Fruit fly (Drosophila melanogaster) whole organism, embryonic: ENCODE data around the gene Atg13.

Experiments used
- Aef1 ChIP-seq: fragments of 200-800 bp; sonication (Bioruptor generic); IDR thresholded peaks from 3 replicates; pipeline ENCODE4 v1.3.6; 2022; ENCODE audit warnings: missing biosample characterization, missing genetic modification characterization
- CG12391 ChIP-seq: fragments of 200-800 bp; sonication (Bioruptor generic); optimal IDR thresholded peaks from 3 replicates; lab custom pipeline; 2018; ENCODE audit warnings: missing biosample characterization, mild to moderate bottlenecking, missing genetic modification characterization, moderate library complexity
- CG12744 ChIP-seq: fragments of 200-800 bp; sonication (Bioruptor generic); optimal IDR thresholded peaks from 2 replicates; lab custom pipeline; 2016; ENCODE audit warnings: missing biosample characterization, missing genetic modification characterization
- CG13424 ChIP-seq: fragments of 200-800 bp; sonication (Bioruptor generic); optimal IDR thresholded peaks from 2 replicates; lab custom pipeline; 2019; ENCODE audit warnings: missing biosample characterization, mild to moderate bottlenecking, missing genetic modification characterization, moderate library complexity
- CG18011 ChIP-seq: fragments of 200-800 bp; sonication (Bioruptor generic); optimal IDR thresholded peaks from 2 replicates; lab custom pipeline; 2017; ENCODE audit warnings: missing biosample characterization, missing genetic modification characterization, mild to moderate bottlenecking, moderate library complexity, missing genotype
- CG18619 ChIP-seq: fragments of 200-800 bp; sonication (Bioruptor generic); optimal IDR thresholded peaks from 3 replicates; lab custom pipeline; 2017; ENCODE audit warnings: missing biosample characterization, mild to moderate bottlenecking, missing genetic modification characterization
- CG2678 ChIP-seq: fragments of 200-800 bp; sonication (Bioruptor generic); optimal IDR thresholded peaks from 3 replicates; lab custom pipeline; 2019; ENCODE audit warnings: missing biosample characterization, mild to moderate bottlenecking, missing genetic modification characterization, moderate library complexity
- CG30403 ChIP-seq: fragments of 200-800 bp; sonication (Bioruptor generic); optimal IDR thresholded peaks from 3 replicates; lab custom pipeline; 2016; ENCODE audit warnings: missing biosample characterization, missing genetic modification characterization
- CG34224 ChIP-seq: fragments of 200-800 bp; sonication (Bioruptor generic); IDR thresholded peaks from 3 replicates; pipeline ENCODE4 v1.3.6; 2022; ENCODE audit warnings: missing biosample characterization, missing genetic modification characterization; ENCODE audit not compliant: partially characterized antibody
- CG3847 ChIP-seq: fragments of 200-800 bp; sonication (Bioruptor generic); IDR thresholded peaks from 2 replicates; pipeline ENCODE4 v1.3.6; 2022; ENCODE audit warnings: missing biosample characterization, missing genetic modification characterization
- CG4328 ChIP-seq: fragments of 200-800 bp; sonication (Bioruptor generic); optimal IDR thresholded peaks from 3 replicates; lab custom pipeline; 2017; ENCODE audit warnings: missing biosample characterization, missing genetic modification reagents, missing genetic modification characterization
- CG5953 ChIP-seq: fragments of 200-800 bp; sonication (Bioruptor generic); IDR thresholded peaks from 2 replicates; pipeline ENCODE4 v1.3.6; 2022; ENCODE audit warnings: missing biosample characterization, missing genetic modification characterization
- CG7745 ChIP-seq: fragments of 200-800 bp; sonication (Bioruptor generic); optimal IDR thresholded peaks from 2 replicates; lab custom pipeline; 2018; ENCODE audit warnings: missing biosample characterization, mild to moderate bottlenecking, missing genetic modification characterization, moderate library complexity
- CG7786 ChIP-seq: fragments of 200-800 bp; sonication (Bioruptor generic); optimal IDR thresholded peaks from 2 replicates; lab custom pipeline; 2016; ENCODE audit warnings: missing biosample characterization, missing genetic modification characterization
- CG7928 ChIP-seq: fragments of 200-800 bp; sonication (Bioruptor generic); optimal IDR thresholded peaks from 2 replicates; lab custom pipeline; 2017; ENCODE audit warnings: missing biosample characterization, mild to moderate bottlenecking, missing genetic modification characterization
- CG8765 ChIP-seq: fragments of 200-800 bp; sonication (Bioruptor generic); IDR thresholded peaks from 2 replicates; pipeline ENCODE4 v1.3.6; 2022; ENCODE audit warnings: missing biosample characterization, missing genetic modification characterization
- CG9817 ChIP-seq: fragments of 200-800 bp; sonication (Bioruptor generic); optimal IDR thresholded peaks from 2 replicates; lab custom pipeline; 2018; ENCODE audit warnings: missing biosample characterization, mild to moderate bottlenecking, missing genetic modification characterization, moderate library complexity
- CG9932 ChIP-seq: fragments of 200-800 bp; sonication (Bioruptor generic); IDR thresholded peaks from 2 replicates; pipeline ENCODE4 v1.3.6; 2022; ENCODE audit warnings: missing biosample characterization, missing genetic modification characterization
- CrebB ChIP-seq: fragments of 200-800 bp; sonication (Bioruptor generic); optimal IDR thresholded peaks from 3 replicates; lab custom pipeline; 2018; ENCODE audit warnings: missing biosample characterization, mild to moderate bottlenecking, missing genetic modification characterization
- Dad ChIP-seq: fragments of 200-800 bp; sonication (Bioruptor generic); optimal IDR thresholded peaks from 3 replicates; lab custom pipeline; 2016; ENCODE audit warnings: missing biosample characterization, missing genetic modification characterization
- Doc2 ChIP-seq: fragments of 200-800 bp; sonication (Bioruptor generic); IDR thresholded peaks from 2 replicates; pipeline ENCODE4 v1.3.6; 2022; ENCODE audit warnings: missing biosample characterization, missing genetic modification characterization
- Gsc ChIP-seq: fragments of 200-800 bp; sonication (Bioruptor generic); IDR thresholded peaks from 2 replicates; pipeline ENCODE4 v1.3.6; 2022; ENCODE audit warnings: missing biosample characterization, missing genetic modification characterization
- HLH54F ChIP-seq: fragments of 200-800 bp; sonication (Bioruptor generic); optimal IDR thresholded peaks from 3 replicates; lab custom pipeline; 2016; ENCODE audit warnings: missing biosample characterization, missing genetic modification characterization
- HmgZ ChIP-seq: fragments of 200-800 bp; sonication (Bioruptor generic); optimal IDR thresholded peaks from 2 replicates; lab custom pipeline; 2018; ENCODE audit warnings: missing biosample characterization, mild to moderate bottlenecking, missing genetic modification characterization
- Hr3 ChIP-seq: fragments of 200-800 bp; sonication (Bioruptor generic); optimal IDR thresholded peaks from 3 replicates; lab custom pipeline; 2016; ENCODE audit warnings: missing biosample characterization, missing genetic modification characterization
- Lhr ChIP-seq: fragments of 200-800 bp; sonication (Bioruptor generic); optimal IDR thresholded peaks from 3 replicates; lab custom pipeline; 2017; ENCODE audit warnings: mild to moderate bottlenecking, missing biosample characterization, missing genetic modification reagents, missing genetic modification characterization
- MESR4 ChIP-seq: fragments of 200-800 bp; sonication (Bioruptor generic); optimal IDR thresholded peaks from 2 replicates; lab custom pipeline; 2018; ENCODE audit warnings: missing biosample characterization, mild to moderate bottlenecking, missing genetic modification characterization, moderate library complexity
- Opbp ChIP-seq: fragments of 200-800 bp; sonication (Bioruptor generic); IDR thresholded peaks from 3 replicates; pipeline ENCODE4 v1.3.6; 2022; ENCODE audit warnings: missing biosample characterization, missing genetic modification characterization; ENCODE audit not compliant: partially characterized antibody
- Scr ChIP-seq: fragments of 200-800 bp; sonication (Bioruptor generic); IDR thresholded peaks from 2 replicates; pipeline ENCODE4 v1.3.6; 2022; ENCODE audit warnings: missing biosample characterization, missing genetic modification characterization; ENCODE audit not compliant: partially characterized antibody
- Spps ChIP-seq: fragments of 200-800 bp; sonication (Bioruptor generic); optimal IDR thresholded peaks from 2 replicates; lab custom pipeline; 2018; ENCODE audit warnings: missing biosample characterization, mild to moderate bottlenecking, missing genetic modification characterization
- Trl ChIP-seq, 3 experiments: fragments of >200 bp in 2 of 3; fragments of 200-800 bp in 1 of 3; sonication (Bioruptor generic) in 1 of 3; optimal IDR thresholded peaks; 2 replicates in 1 of 3; 3 replicates in 2 of 3; lab custom pipeline; 2016 to 2017; ENCODE audit warnings: missing biosample characterization in 1 of 3, missing genetic modification characterization in 1 of 3
- YL-1 ChIP-seq: fragments of 200-800 bp; sonication (Bioruptor generic); optimal IDR thresholded peaks from 3 replicates; lab custom pipeline; 2017; ENCODE audit warnings: missing biosample characterization, mild to moderate bottlenecking, missing genetic modification characterization
- aop ChIP-seq: fragments of 200-800 bp; sonication (Bioruptor generic); IDR thresholded peaks from 2 replicates; pipeline ENCODE4 v1.3.6; 2022; ENCODE audit warnings: missing biosample characterization, missing genetic modification characterization
- az2 ChIP-seq: fragments of 200-800 bp; sonication (Bioruptor generic); optimal IDR thresholded peaks from 3 replicates; lab custom pipeline; 2016; ENCODE audit warnings: missing biosample characterization, missing genetic modification characterization
- bab2 ChIP-seq: fragments of 200-800 bp; sonication (Bioruptor generic); optimal IDR thresholded peaks from 2 replicates; lab custom pipeline; 2016; ENCODE audit warnings: missing biosample characterization, missing genetic modification characterization
- bcd ChIP-seq: fragments of 200-800 bp; sonication (Bioruptor generic); optimal IDR thresholded peaks from 2 replicates; lab custom pipeline; 2017; ENCODE audit warnings: missing biosample characterization, mild to moderate bottlenecking, missing genetic modification characterization
- bsh ChIP-seq, 2 experiments: fragments of 200-800 bp; sonication (Bioruptor generic); optimal IDR thresholded peaks; 2 replicates each; lab custom pipeline; 2017 to 2018; ENCODE audit warnings: mild to moderate bottlenecking in 2 of 2, missing biosample characterization in 2 of 2, missing genetic modification characterization in 2 of 2, moderate library complexity in 1 of 2
- dan ChIP-seq: fragments of 200-800 bp; sonication (Bioruptor generic); IDR thresholded peaks from 2 replicates; pipeline ENCODE4 v1.3.6; 2022; ENCODE audit warnings: missing biosample characterization, missing genetic modification characterization
- ems ChIP-seq: fragments of 200-800 bp; sonication (Bioruptor generic); optimal IDR thresholded peaks from 3 replicates; lab custom pipeline; 2016; ENCODE audit warnings: missing biosample characterization, missing genetic modification characterization
- eve ChIP-seq, 2 experiments: fragments of >200 bp; optimal IDR thresholded peaks; 2 replicates each; lab custom pipeline; 2017; ENCODE audit warnings: missing biosample characterization in 2 of 2, missing genetic modification characterization in 2 of 2
- fru ChIP-seq: fragments of >200 bp; optimal IDR thresholded peaks from 2 replicates; lab custom pipeline; 2017
- her ChIP-seq: fragments of 200-800 bp; sonication (Bioruptor generic); optimal IDR thresholded peaks from 2 replicates; lab custom pipeline; 2016; ENCODE audit warnings: missing biosample characterization, missing genetic modification characterization
- ken ChIP-seq: fragments of 200-800 bp; sonication (Bioruptor generic); IDR thresholded peaks from 3 replicates; pipeline ENCODE4 v1.3.6; 2022; ENCODE audit warnings: missing biosample characterization, missing genetic modification characterization
- row ChIP-seq: fragments of 200-800 bp; sonication (Bioruptor generic); IDR thresholded peaks from 3 replicates; pipeline ENCODE4 v1.3.6; 2022; ENCODE audit warnings: missing biosample characterization, missing genetic modification characterization
- sens ChIP-seq: fragments of 200-800 bp; sonication (Bioruptor generic); peaks from one replicate; lab custom pipeline; 2016; ENCODE audit warnings: missing biosample characterization, missing genetic modification characterization
- so ChIP-seq: fragments of 200-800 bp; sonication (Bioruptor generic); IDR thresholded peaks from 3 replicates; pipeline ENCODE4 v1.3.6; 2022; ENCODE audit warnings: missing biosample characterization, missing genetic modification characterization
- trem ChIP-seq: fragments of 200-800 bp; optimal IDR thresholded peaks from 3 replicates; lab custom pipeline; 2019; ENCODE audit warnings: missing biosample characterization, mild to moderate bottlenecking, missing genetic modification characterization, moderate library complexity
- unc-4 ChIP-seq: fragments of 200-800 bp; sonication (Bioruptor generic); IDR thresholded peaks from 2 replicates; pipeline ENCODE4 v1.3.6; 2022; ENCODE audit warnings: missing biosample characterization, missing genetic modification characterization; ENCODE audit not compliant: partially characterized antibody
- zfh1 ChIP-seq: fragments of 200-800 bp; sonication (Bioruptor generic); IDR thresholded peaks from 3 replicates; pipeline ENCODE4 v1.3.6; 2022; ENCODE audit warnings: missing biosample characterization, missing genetic modification characterization
- zfh2 ChIP-seq: fragments of 200-800 bp; sonication (Bioruptor generic); optimal IDR thresholded peaks from 2 replicates; lab custom pipeline; 2016; ENCODE audit warnings: missing biosample characterization, missing genetic modification characterization

Gene Atg13

dm6 chr3R:8305110-8305509 is 44.5 kb upstream of the Atg13 start, which contains the start of gene Sgt1 (continued):
- TF ChIP-seq Spps (tag; lab: Kevin White, UChicago) (no peak), Trl (optimal IDR thresholded peaks at IDR 0.05; lab: Kevin White, UChicago) (no peak), Trl (GFP tag; optimal IDR thresholded peaks at IDR 0.05; lab: Kevin White, UChicago) (peak; percentile 63), bsh (GFP tag; optimal IDR thresholded peaks at IDR 0.05; lab: Kevin White, UChicago) (peak in 1 of 2 experiments; percentile 12), CG7745 (tag; lab: Kevin White, UChicago) (peak; percentile 29), ems (peak; percentile 24), eve (GFP tag; optimal IDR thresholded peaks at IDR 0.05; lab: Kevin White, UChicago) (no peak), Doc2 (no peak), CG12391 (tag; lab: Kevin White, UChicago) (peak; percentile 46), CG3847 (peak; percentile 80), dan (no peak), CG9817 (tag; lab: Kevin White, UChicago) (peak; percentile 38), her (GFP tag; lab: Kevin White, UChicago) (peak; percentile 62), Lhr (GFP tag; lab: Kevin White, UChicago) (peak; percentile 95), Gsc (GFP tag; lab: Robert Waterston, UW) (no peak), HmgZ (tag; lab: Kevin White, UChicago) (peak; percentile 82), MESR4 (peak; percentile 94), ken (GFP tag; lab: Robert Waterston, UW) (0 out of 3 replicates have a peak, but pooled peaks have one; percentile 54), sens (GFP tag; lab: Kevin White, UChicago) (peak; percentile 91), CG2678 (tag; lab: Kevin White, UChicago) (no peak), zfh1 (GFP tag; lab: Robert Waterston, UW) (peak; percentile 44; the same call in 1 of the 3 replicates), Hr3 (GFP tag; lab: Kevin White, UChicago) (peak; percentile 11), CrebB (tag; lab: Kevin White, UChicago) (peak; percentile 41), so (GFP tag; lab: Robert Waterston, UW) (0 out of 3 replicates have a peak, but pooled peaks have one; percentile 24), Aef1 (0 out of 3 replicates have a peak, but pooled peaks have one; percentile 25), Scr (GFP tag; lab: Robert Waterston, UW) (peak; percentile 75), bcd (GFP tag; lab: Kevin White, UChicago) (peak; percentile 23), Opbp (GFP tag; lab: Robert Waterston, UW) (peak; percentile 82; the same call in 2 of the 3 replicates), CG18619 (GFP tag; lab: Kevin White, UChicago) (peak; percentile 22), aop (GFP tag; lab: Robert Waterston, UW) (no peak), CG12744 (GFP tag; lab: Kevin White, UChicago) (peak; percentile 11), row (GFP tag; lab: Robert Waterston, UW) (peak; percentile 41; the same call in 2 of the 3 replicates), YL-1 (GFP tag; lab: Kevin White, UChicago) (peak; percentile 87), unc-4 (GFP tag; lab: Robert Waterston, UW) (peak; percentile 78), trem (tag; lab: Kevin White, UChicago) (peak; percentile 93), fru (lab: Kevin White, UChicago) (no peak), CG8765 (0 out of 2 replicates have a peak, but pooled peaks have one; percentile 9), Dad (peak; percentile 45), bab2 (GFP tag; lab: Kevin White, UChicago) (peak; percentile 41), CG30403 (peak; percentile 56), CG18011 (GFP tag; lab: Kevin White, UChicago) (no peak), CG7786 (GFP tag; lab: Kevin White, UChicago) (peak; percentile 47), CG9932 (GFP tag; lab: Robert Waterston, UW) (peak; percentile 78), CG13424 (tag; lab: Kevin White, UChicago) (peak; percentile 4), zfh2 (GFP tag; lab: Kevin White, UChicago) (peak; percentile 79), CG34224 (GFP tag; lab: Robert Waterston, UW) (peak; percentile 89), az2 (GFP tag; lab: Kevin White, UChicago) (no peak), CG4328 (peak; percentile 38), HLH54F (GFP tag; lab: Kevin White, UChicago) (peak; percentile 62), CG5953 (no peak; the same call in 1 of the 2 replicates), CG7928 (GFP tag; lab: Kevin White, UChicago) (peak; percentile 94)
